Fruit fly (Drosophila melanogaster) whole organism, prepupa: Measurements from ENCODE around the gene Scr.

Source experiments
- Eip75B ChIP-seq: fragments of 200-800 bp; sonication (Bioruptor generic); optimal IDR thresholded peaks from 3 replicates; lab custom pipeline; 2016; ENCODE audit warnings: missing biosample characterization, missing genetic modification characterization
- achi ChIP-seq: fragments of 200-800 bp; sonication (Bioruptor generic); optimal IDR thresholded peaks from 3 replicates; lab custom pipeline; 2016; ENCODE audit warnings: missing biosample characterization, missing genetic modification characterization
- acj6 ChIP-seq: fragments of 200-800 bp; sonication (Bioruptor generic); optimal IDR thresholded peaks from 3 replicates; lab custom pipeline; 2016; ENCODE audit warnings: missing biosample characterization, missing genetic modification characterization

DNA sequence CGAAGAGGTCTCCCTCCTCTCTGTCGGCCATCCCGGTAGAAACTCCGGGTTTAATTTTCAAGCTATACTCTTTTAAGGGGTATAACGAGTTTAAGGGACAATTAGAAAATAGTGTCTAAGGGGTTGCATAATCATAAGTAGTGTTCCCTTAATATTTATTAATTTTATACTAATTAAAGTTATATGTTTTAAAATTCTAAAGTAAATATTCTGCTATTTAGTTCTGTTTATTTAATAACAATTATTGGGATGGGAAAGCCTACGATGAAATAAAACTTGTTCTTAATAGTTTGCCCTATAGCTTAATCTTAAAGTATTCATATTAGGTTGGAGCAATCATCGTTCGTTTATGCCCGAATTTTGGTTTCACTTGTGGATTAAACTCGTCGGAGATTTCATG lies 49.1 kb upstream of the Scr start:
- TF ChIP-seq acj6 (no peak), achi (no peak), Eip75B (GFP tag; lab: Kevin White, UChicago) (no peak)
